Worm (Caenorhabditis elegans) whole organism, L3 larva: Measurements from ENCODE around the gene D1044.6.

Source experiments
- egl-27 ChIP-seq: sonication (generic microtip); optimal IDR thresholded peaks from 4 replicates; lab custom pipeline; 2017; ENCODE audit warnings: missing biosample characterization, missing genetic modification reagents, missing genetic modification characterization
- mdl-1 ChIP-seq: fragments of 150-350 bp; optimal IDR thresholded peaks from 2 replicates; lab custom pipeline; 2014; ENCODE audit warnings: missing biosample characterization, missing genetic modification characterization
- pha-4 ChIP-seq: fragments of 150-350 bp; optimal IDR thresholded peaks from 2 replicates; lab custom pipeline; 2014; ENCODE audit warnings: missing biosample characterization, missing genetic modification reagents, missing genetic modification characterization

DNA sequence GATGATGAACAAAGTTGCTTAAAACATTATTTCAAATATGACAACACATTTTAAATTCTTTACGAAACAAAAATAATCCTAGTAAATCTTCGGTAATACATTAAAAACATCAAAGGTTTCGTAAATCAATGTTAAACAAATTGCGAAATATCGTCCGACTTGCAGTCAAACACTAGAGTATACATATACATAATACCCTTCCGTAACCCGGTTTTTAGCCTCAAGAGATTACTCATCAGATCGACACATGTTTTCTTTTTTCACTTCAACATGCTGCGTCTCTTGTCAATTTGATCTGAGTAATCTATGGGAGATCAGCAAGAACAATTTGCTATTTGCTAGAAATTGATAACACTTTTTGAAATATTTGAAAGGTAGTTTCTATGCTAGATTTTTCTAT lies 3.3 kb upstream of the D1044.6 start:
- no peak for TF ChIP-seq egl-27 (tag; lab: Kevin White, UChicago)
- TF ChIP-seq mdl-1: no peak
- no peak for TF ChIP-seq pha-4 (tag; lab: Kevin White, UChicago)
